Worm (Caenorhabditis elegans) whole organism, dauer: ENCODE results near the gene F49E8.6.
"Not testable (repeated sequence)": the region's sequence is repeated elsewhere in the genome, so short reads cannot be mapped to it uniquely, and the experiment has no call there.

Experiments
- unc-62 ChIP-seq: sonication (generic microtip); optimal IDR thresholded peaks from 2 replicates; lab custom pipeline; 2017; ENCODE audit warnings: missing biosample characterization, missing genetic modification reagents, missing genetic modification characterization

F49E8.6 gene

DNA sequence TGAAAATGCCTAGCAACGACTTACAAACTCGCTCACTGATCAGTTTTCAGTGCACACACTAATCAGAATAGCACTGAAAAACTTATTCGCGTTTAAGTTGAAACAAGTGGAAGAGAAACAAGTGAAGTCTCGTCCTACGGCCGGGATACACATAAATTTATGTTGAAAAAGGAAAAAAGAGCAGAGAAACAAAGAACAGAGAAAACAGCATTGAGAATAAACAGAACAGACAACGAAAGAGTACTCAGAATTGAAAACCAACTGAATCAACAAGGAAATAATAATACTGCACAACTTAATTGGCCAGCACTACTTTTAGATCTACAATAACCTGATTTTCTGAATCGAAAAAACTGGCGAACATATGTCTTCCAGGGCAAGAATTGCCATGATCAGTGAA, at the start of gene F49E8.6:
F49E8.6 (minus strand) TSS at position 317 of the 400 bp plus-strand sequence.
- no peak for TF ChIP-seq unc-62 (GFP tag; lab: Kevin White, UChicago)

DNA sequence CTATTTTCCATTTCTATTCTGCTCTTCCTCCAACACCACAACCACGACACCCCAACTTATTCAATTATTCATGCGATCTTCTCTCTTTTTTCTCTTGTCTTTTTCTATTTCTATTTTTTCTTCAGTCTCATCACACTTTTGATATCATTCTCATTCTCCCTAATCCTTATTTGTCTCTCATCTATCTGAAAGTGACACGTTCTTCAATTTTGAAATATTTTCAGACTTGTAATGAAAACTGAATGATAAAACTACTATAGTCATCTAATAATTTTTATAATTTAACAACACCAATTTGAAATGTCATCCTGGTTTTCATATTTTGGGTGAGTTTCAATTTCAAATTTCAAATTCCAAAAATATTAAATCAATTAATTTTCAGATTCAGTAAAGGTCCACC, 34.2 kb upstream of the F49E8.6 start, which contains the start of gene cla-1:
cla-1 (plus strand) TSS at position 301 of the 400 bp plus-strand sequence.
- no peak for TF ChIP-seq unc-62 (GFP tag; lab: Kevin White, UChicago)

DNA sequence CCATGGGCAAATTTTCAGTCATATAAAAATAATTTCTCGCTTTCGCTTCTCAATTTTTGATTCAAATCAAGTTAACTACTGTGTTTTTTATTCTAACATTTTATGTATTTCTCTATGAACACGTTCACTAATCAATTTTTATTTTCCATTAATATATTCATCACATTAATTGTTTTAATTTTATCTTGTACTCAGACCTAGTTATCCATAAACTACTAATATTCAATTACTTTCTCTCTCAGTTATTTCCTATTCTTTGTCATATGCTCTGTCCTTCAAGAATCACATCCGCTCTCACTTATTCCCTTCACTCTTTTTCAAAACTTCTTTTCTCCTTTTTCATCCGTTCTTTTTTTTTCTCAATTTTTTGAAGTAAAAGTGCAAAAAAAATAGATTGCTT, 32.5 kb upstream of the F49E8.6 start:
- no peak for TF ChIP-seq unc-62 (GFP tag; lab: Kevin White, UChicago)

DNA sequence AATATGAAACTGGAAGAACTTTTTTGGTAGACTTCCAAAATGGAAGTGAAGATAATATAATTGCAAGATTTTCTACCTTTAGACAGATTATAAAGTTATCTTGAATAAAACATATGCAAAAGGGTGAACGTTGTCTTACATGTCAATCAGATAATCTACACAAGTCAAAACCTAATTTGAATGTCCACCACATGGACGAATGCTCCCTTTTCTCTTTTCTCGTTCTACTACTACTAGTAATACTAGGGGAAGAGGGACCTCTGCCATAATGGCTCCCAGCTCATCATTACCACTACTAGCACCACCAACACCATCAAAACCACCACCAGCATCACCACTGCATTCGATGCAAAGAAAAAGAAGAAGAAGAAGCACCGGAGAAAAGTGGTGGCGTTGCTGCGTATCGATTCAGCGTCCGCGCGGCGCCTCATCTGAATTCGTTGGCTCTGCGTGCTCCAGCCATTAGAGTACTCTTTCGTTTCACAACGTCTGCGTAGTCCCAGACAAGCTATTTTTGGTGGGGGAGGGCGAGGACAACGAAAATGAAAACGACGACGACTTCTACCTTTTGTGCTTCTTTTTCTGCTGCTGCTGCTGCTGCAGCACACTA, 30.9 kb upstream of the F49E8.6 start:
- no peak for TF ChIP-seq unc-62 (GFP tag; lab: Kevin White, UChicago)

DNA sequence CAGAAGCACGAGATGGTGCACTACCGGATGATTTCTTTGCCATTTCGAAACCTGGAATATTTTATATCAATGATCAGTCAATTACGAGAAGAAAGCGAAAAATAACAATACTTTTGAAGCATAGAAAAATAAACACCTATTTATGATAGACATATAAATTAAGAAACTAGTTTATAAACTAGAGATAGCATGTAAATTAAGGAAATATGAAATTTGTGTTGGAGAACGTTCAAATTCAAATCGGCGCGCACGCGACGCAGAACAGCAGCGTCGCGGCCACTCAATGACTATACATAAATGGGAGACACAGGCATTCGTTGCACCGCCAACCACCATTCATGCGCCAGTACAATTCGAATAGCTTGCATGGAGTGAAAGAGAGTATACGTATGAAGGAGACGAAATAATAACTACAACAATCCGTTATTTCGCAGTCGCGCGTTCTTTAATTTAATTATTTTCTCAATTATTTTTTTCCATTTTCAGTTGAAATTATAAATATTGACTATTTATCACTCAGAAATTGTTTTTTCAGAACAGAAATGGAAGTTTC, 25.7 kb upstream of the F49E8.6 start, which contains the start of the genes cec-5 and nol-10:
cec-5 (minus strand) TSS at position 51 of the 553 bp plus-strand sequence.
nol-10 (plus strand) TSS at position 536 of the 553 bp plus-strand sequence.
- TF ChIP-seq unc-62 (GFP tag; lab: Kevin White, UChicago) = no peak

DNA sequence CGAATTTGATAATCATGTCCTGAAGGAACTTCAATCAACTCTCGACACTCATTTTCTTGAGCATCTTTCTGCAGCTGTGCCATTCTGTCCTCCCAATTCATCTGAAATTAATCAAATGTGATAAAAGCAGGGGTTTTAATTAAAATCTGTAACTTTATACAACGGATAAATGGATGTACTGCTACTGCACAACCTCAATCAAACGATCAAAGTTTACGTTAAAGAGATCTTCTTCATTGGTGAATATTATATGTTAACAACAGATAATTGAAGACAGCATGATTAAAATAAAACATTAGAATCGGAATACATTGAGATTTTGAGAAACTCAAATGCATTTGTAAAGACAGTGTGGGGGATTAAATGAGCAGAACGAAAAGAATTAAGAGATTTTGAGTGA, 23.8 kb upstream of the F49E8.6 start, which contains the start of gene F32E10.5:
F32E10.5 (minus strand) TSS at position 101 of the 400 bp plus-strand sequence.
- no peak for TF ChIP-seq unc-62 (GFP tag; lab: Kevin White, UChicago)

DNA sequence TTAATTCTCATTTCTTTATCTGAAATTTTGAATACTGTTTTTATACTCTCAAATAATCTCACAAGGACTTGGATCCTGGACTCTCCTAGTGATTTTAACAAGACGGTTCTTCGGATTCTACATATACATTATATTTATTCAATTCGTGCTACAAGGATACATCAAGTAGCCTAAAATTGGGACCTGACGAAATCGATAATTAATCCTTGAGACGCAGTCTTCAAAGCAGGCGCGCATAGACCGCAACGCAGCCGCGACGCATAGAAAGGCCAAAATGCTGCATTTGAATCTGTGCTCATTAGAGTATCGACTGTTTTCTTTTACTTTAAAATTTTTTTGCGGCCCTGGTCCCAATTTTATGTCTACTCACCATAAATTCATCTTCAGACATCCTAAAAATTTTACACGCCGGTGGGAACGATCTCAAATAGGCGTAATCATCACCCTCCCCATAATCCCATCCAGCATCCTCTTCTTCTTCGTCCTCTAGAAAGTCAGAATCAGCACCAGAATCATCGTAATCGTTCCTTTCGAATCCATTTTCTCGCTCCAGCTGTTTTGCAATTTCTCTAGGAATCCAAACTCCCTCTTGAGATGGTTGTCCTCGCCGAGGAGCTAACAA, 20.8 kb upstream of the F49E8.6 start, which contains the start of gene cec-4:
cec-4 (plus strand) TSS at position 572 of the 622 bp plus-strand sequence.
- TF ChIP-seq unc-62 (GFP tag; lab: Kevin White, UChicago) = no peak

DNA sequence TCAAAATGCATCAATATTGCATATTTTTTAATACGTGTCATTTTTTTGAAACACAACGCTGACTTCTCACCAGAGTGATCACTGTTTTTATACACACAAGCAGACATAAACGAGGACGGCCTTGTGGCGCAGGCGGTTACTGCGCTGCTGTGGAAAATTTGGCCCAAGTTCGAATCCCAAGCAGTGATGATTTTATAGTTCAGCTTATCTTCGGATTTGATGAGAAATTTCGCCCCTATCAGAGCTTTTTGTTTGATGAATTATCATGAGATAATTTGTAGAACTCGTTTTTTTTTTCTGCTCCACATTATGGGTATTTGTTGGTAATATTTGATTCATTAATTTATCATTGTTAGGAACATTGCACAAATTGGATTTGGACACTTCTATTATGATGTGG, 19.5 kb upstream of the F49E8.6 start:
- TF ChIP-seq unc-62 (GFP tag; lab: Kevin White, UChicago) = no peak

DNA sequence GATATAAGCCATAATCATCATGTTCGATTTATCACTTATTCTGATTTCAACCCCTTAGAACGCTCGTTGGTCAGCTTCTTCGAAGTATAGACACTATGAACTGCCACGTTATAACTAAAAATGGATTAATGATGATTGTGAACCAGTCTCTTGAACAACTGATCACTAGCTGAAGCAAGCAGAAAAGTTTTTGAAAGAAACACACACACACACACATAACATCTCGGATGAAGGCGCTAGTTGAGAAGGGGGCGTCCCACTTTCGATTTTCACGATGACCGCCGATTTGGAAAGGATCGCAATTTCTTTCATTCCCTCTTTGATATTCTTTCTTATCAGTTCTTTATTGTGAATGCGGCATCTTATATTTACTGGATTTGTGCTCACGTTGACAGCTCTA, 14.1 kb upstream of the F49E8.6 start, which contains the start of gene clec-180:
clec-180 (plus strand) TSS at position 301 of the 400 bp plus-strand sequence.
- no peak for TF ChIP-seq unc-62 (GFP tag; lab: Kevin White, UChicago)

DNA sequence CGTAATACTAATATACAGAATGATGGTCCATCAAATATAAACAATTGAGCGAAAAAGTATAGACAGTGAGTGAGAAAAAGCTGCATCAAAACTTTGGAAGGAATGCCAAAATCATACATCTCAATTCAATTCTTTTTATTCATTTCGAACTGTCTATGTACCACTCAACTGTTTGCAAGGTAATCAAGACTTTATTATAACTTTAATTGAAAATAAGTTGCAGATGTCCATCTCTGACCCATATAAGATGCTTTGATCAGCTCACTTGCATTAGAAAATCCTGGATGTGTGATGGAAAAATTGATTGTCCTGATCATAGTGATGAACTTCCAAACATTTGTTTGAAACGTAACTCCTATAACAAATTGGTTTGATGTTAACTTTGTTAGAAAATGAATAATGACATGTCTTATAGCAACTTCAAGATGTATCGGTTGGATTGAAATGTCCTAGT, 13.1 kb upstream of the F49E8.6 start, which contains the start of gene F32E10.8:
F32E10.8 (plus strand) TSS at position 51 of the 454 bp plus-strand sequence.
- TF ChIP-seq unc-62 (GFP tag; lab: Kevin White, UChicago) = no peak

DNA sequence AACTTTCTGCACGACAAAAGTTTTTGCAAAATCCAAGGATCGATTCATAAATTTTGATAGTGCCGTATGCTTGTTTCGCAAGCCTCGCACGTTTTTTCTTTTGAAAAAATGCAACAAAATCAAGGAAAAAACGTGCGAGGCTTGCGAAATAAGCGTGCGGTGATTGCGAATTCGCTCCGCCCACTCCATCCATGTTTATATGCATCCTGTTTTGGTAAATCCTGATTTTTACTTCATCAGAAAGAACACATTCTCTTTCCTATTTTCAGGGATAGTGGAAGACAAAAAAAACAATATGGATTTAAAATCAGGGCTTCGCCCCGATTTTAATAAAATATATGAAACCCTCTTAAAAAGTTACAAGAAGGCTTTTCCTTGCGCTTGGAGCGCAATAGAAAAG, 9.4 kb upstream of the F49E8.6 start, which contains the start of gene F32E10.9:
F32E10.9 (minus strand) TSS at position 101 of the 400 bp plus-strand sequence.
- not testable (repeated sequence) for TF ChIP-seq unc-62 (GFP tag; lab: Kevin White, UChicago)

DNA sequence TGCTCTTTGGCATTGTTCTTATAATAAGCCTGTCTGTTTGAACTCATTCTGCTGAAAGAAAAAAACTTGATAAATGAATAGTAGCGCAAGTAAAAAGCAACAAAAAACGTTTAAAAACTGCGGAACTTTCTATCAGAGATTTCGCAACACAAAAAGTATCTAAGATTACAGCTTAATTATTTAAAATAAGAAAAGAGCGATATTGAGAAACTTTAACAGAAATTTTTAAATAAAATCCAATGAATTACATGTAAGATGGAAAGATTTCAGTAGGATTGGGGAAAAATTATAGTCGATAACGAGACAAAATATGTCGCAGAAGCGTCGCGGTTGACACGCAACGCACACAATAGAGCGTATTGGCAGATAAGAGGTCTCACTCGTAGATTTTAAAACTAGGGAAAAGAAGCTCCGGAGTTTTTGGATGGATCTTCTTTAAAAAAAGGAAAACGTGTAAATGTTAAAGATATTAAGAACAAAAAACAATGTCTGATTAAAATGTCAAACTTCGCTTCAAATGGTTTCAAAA, 7.2 kb upstream of the F49E8.6 start, which contains the start of gene ima-3:
ima-3 (minus strand) TSS at position 51 of the 529 bp plus-strand sequence.
- TF ChIP-seq unc-62 (GFP tag; lab: Kevin White, UChicago) = no peak

DNA sequence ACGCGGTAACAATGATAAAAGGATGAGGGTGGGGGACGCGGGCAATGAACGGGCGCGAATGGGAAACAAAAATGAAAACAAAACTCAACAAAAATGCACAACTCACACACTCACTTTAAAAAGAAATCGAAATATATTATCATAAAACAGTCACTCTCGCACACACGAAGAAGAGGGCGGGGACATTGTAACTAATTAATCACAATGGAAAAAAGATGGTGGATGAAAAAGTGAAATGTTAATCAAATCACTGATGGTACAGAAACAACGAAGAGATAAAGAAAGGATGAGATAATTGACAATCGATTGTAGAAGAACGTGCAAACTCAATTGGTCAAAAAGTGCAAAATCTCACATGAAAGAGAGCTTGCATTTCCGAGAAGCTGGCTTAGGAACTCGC, 4.8 kb upstream of the F49E8.6 start:
- TF ChIP-seq unc-62 (GFP tag; lab: Kevin White, UChicago) = no peak

DNA sequence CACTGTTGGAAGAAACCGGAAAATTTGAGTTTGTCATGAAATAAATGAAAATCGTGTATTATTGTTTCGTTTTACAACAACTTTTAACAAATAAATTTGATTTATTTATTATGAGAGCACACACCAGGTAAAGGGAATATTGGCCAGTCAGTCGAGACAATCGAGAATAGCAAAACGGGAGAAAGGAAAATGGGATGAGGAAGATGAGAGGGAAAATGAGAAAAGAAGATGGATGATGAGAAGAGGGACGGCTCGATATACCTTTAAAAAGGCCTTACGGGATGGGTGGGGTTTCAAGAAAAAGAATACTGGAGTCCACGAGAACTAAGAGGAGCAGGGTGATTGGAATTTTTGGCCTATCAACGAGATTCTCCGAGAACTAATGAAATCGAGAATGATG, 4.2 kb upstream of the F49E8.6 start:
- TF ChIP-seq unc-62 (GFP tag; lab: Kevin White, UChicago) = no peak

DNA sequence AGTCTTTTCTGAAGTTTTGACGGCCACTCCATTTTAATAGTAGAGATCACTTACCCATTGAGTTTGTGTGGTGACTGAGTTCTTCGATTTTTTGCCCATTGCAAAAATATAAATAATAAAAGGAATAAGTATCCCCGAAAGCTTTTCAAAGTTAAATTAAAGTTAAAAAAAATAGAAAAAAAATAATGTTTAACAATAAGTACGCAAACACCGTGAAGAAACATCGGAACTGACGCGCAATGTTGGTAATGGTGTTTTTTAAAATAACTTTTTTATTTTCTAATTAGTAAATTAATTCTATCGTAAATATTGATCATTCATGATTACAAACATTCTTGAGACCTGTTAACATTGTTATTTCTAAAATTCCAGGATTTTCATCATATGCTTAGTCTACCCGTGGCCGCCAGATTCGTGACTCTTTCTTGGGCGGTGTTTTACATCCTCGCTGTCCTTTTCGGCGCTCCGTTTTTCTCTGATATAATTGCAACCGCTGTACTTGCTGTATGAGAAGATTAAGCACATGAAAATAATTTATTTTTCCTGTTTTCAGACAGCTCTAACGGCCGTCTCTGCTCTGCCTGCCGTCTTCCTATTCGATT, 1.9 kb upstream of the F49E8.6 start, which contains the start of the genes F49E8.7, F49E8.8 and nprl-2:
F49E8.7 (minus strand) TSS at position 101 of the 602 bp plus-strand sequence.
F49E8.8 (plus strand) TSS at position 373 of the 602 bp plus-strand sequence.
nprl-2 (plus strand) TSS at position 552 of the 602 bp plus-strand sequence.
- TF ChIP-seq unc-62 (GFP tag; lab: Kevin White, UChicago) = no peak
